Worm (Caenorhabditis elegans) whole organism, L1 larva: ENCODE results near the gene T26A5.2.
A peak's percentile ranks its signal among the peaks of the same experiment; 100 is the strongest.

ENCODE experiments used
- F16B12.6 ChIP-seq: fragments of 150-350 bp; optimal IDR thresholded peaks from 2 replicates; lab custom pipeline; 2014; ENCODE audit warnings: missing biosample characterization, missing genetic modification characterization
- ama-1 ChIP-seq: fragments of 150-350 bp; optimal IDR thresholded peaks from 2 replicates; lab custom pipeline; 2014
- blmp-1 ChIP-seq: fragments of 150-350 bp; optimal IDR thresholded peaks from 2 replicates; lab custom pipeline; 2014; ENCODE audit warnings: missing biosample characterization, missing genetic modification characterization
- ceh-82 ChIP-seq, 3 experiments: fragments of 150-350 bp in 1 of 3; sonication (generic microtip) in 2 of 3; optimal IDR thresholded peaks; 2 replicates each; lab custom pipeline; 2014 to 2017; ENCODE audit warnings: missing biosample characterization in 3 of 3, missing genetic modification characterization in 3 of 3
- ceh-90 ChIP-seq: sonication (generic microtip); optimal IDR thresholded peaks from 2 replicates; lab custom pipeline; 2016; ENCODE audit warnings: missing genetic modification characterization, missing compliant biosample characterization
- ces-1 ChIP-seq: fragments of 150-350 bp; optimal IDR thresholded peaks from 2 replicates; lab custom pipeline; 2014; ENCODE audit warnings: missing biosample characterization, missing genetic modification reagents, missing genetic modification characterization
- dpl-1 ChIP-seq, 3 experiments: fragments of 150-350 bp in 2 of 3; sonication (generic microtip) in 1 of 3; optimal IDR thresholded peaks; 2 replicates each; lab custom pipeline; 2014 to 2017; ENCODE audit warnings: missing biosample characterization in 3 of 3, missing genetic modification characterization in 3 of 3, missing genetic modification reagents in 3 of 3
- dsc-1 ChIP-seq: sonication (generic microtip); optimal IDR thresholded peaks from 2 replicates; lab custom pipeline; 2016; ENCODE audit warnings: mild to moderate bottlenecking, missing genetic modification characterization, missing compliant biosample characterization
- efl-1 ChIP-seq, 4 experiments: fragments of 150-350 bp; optimal IDR thresholded peaks in 3 of 4; peaks in 1 of 4; 1 replicate in 1 of 4; 2 replicates in 3 of 4; lab custom pipeline; 2014; ENCODE audit warnings: missing biosample characterization in 2 of 4, missing genetic modification characterization in 2 of 4, missing genetic modification reagents in 2 of 4
- elt-2 ChIP-seq: sonication (generic microtip); optimal IDR thresholded peaks from 2 replicates; lab custom pipeline; 2016; ENCODE audit warnings: missing genetic modification characterization, mild to moderate bottlenecking, inconsistent platforms, missing compliant biosample characterization, missing genetic modification reagents
- elt-3 ChIP-seq, 6 experiments: fragments of 150-350 bp in 1 of 6; sonication (generic microtip); optimal IDR thresholded peaks; 2 replicates each; lab custom pipeline; 2017 to 2018; ENCODE audit warnings: missing biosample characterization in 6 of 6, missing genetic modification characterization in 6 of 6, inconsistent platforms in 1 of 6
- fkh-10 ChIP-seq: sonication (generic microtip); optimal IDR thresholded peaks from 2 replicates; lab custom pipeline; 2017; ENCODE audit warnings: missing biosample characterization, missing genetic modification reagents, missing genetic modification characterization
- fkh-4 ChIP-seq: sonication (generic microtip); optimal IDR thresholded peaks from 2 replicates; lab custom pipeline; 2016; ENCODE audit warnings: missing compliant biosample characterization, missing genetic modification characterization, borderline replicate concordance
- fkh-8 ChIP-seq: sonication (generic microtip); optimal IDR thresholded peaks from 2 replicates; lab custom pipeline; 2016; ENCODE audit warnings: mild to moderate bottlenecking, missing genetic modification characterization, missing compliant biosample characterization
- hpl-2 ChIP-seq: fragments of 150-350 bp; optimal IDR thresholded peaks from 2 replicates; lab custom pipeline; 2014; ENCODE audit warnings: missing biosample characterization, missing genetic modification reagents, missing genetic modification characterization
- irx-1 ChIP-seq: sonication (generic microtip); optimal IDR thresholded peaks from 2 replicates; lab custom pipeline; 2016; ENCODE audit warnings: missing genetic modification characterization, missing compliant biosample characterization
- jun-1 ChIP-seq: fragments of 150-350 bp; optimal IDR thresholded peaks from 2 replicates; lab custom pipeline; 2014; ENCODE audit warnings: missing biosample characterization, missing genetic modification reagents, missing genetic modification characterization
- lin-13 ChIP-seq: fragments of 150-350 bp; optimal IDR thresholded peaks from 2 replicates; lab custom pipeline; 2014; ENCODE audit warnings: missing biosample characterization, missing genetic modification reagents, missing genetic modification characterization
- lin-15B ChIP-seq: fragments of 150-350 bp; sonication (generic microtip); optimal IDR thresholded peaks from 3 replicates; lab custom pipeline; 2014; ENCODE audit warnings: missing biosample characterization, missing genetic modification characterization
- lin-35 ChIP-seq, 2 experiments: fragments of 150-350 bp; optimal IDR thresholded peaks; 2 replicates each; lab custom pipeline; 2014; ENCODE audit warnings: missing biosample characterization in 2 of 2, missing genetic modification characterization in 2 of 2, missing genetic modification reagents in 2 of 2
- lin-39 ChIP-seq: fragments of 150-350 bp; optimal IDR thresholded peaks from 2 replicates; lab custom pipeline; 2014; ENCODE audit warnings: missing biosample characterization, missing genetic modification reagents, missing genetic modification characterization
- lir-3 ChIP-seq: sonication (generic microtip); optimal IDR thresholded peaks from 2 replicates; lab custom pipeline; 2016; ENCODE audit warnings: mild to moderate bottlenecking, missing genetic modification characterization, moderate library complexity, missing compliant biosample characterization; ENCODE audit not compliant: poor library complexity
- lsy-2 ChIP-seq, 2 experiments: fragments of 150-350 bp; optimal IDR thresholded peaks; 2 replicates each; lab custom pipeline; 2014; ENCODE audit warnings: missing biosample characterization in 2 of 2, missing genetic modification characterization in 2 of 2
- mdl-1 ChIP-seq, 2 experiments: fragments of 150-350 bp; optimal IDR thresholded peaks; 2 replicates each; lab custom pipeline; 2014 to 2017; ENCODE audit warnings: missing biosample characterization in 2 of 2, missing genetic modification characterization in 2 of 2, inconsistent platforms in 1 of 2
- mep-1 ChIP-seq: fragments of 150-350 bp; optimal IDR thresholded peaks from 2 replicates; lab custom pipeline; 2014; ENCODE audit warnings: missing biosample characterization, missing genetic modification characterization
- nhr-11 ChIP-seq: fragments of 150-350 bp; optimal IDR thresholded peaks from 2 replicates; lab custom pipeline; 2014; ENCODE audit warnings: missing biosample characterization, missing genetic modification characterization
- nhr-19 ChIP-seq: fragments of 200-800 bp; sonication (Bioruptor generic); conservative IDR thresholded peaks from 2 replicates; pipeline ENCODE4 v1.3.6; 2022; ENCODE audit warnings: missing genetic modification characterization, missing compliant biosample characterization
- nhr-20 ChIP-seq: sonication (generic microtip); optimal IDR thresholded peaks from 2 replicates; lab custom pipeline; 2016; ENCODE audit warnings: mild to moderate bottlenecking, missing genetic modification characterization, missing compliant biosample characterization
- nhr-28 ChIP-seq: fragments of 150-350 bp; optimal IDR thresholded peaks from 2 replicates; lab custom pipeline; 2014; ENCODE audit warnings: missing biosample characterization, missing genetic modification characterization
- nhr-47 ChIP-seq: sonication (generic microtip); optimal IDR thresholded peaks from 2 replicates; lab custom pipeline; 2016; ENCODE audit warnings: mild to moderate bottlenecking, missing genetic modification characterization, moderate library complexity, missing compliant biosample characterization
- nhr-71 ChIP-seq: sonication (generic microtip); optimal IDR thresholded peaks from 2 replicates; lab custom pipeline; 2016; ENCODE audit warnings: mild to moderate bottlenecking, missing genetic modification characterization, moderate library complexity, missing compliant biosample characterization
- nhr-77 ChIP-seq: fragments of 150-350 bp; optimal IDR thresholded peaks from 2 replicates; lab custom pipeline; 2014; ENCODE audit warnings: missing biosample characterization, missing genetic modification characterization
- nhr-85 ChIP-seq: sonication (generic microtip); peaks from one replicate; lab custom pipeline; 2016; ENCODE audit warnings: missing genetic modification characterization, inconsistent platforms, missing compliant biosample characterization
- pag-3 ChIP-seq: sonication (generic microtip); optimal IDR thresholded peaks from 2 replicates; lab custom pipeline; 2017; ENCODE audit warnings: missing genetic modification characterization, mild to moderate bottlenecking, missing compliant biosample characterization, antibody characterized with exemption, borderline replicate concordance; ENCODE audit not compliant: insufficient read depth
- rnt-1 ChIP-seq: sonication (generic microtip); optimal IDR thresholded peaks from 2 replicates; lab custom pipeline; 2016; ENCODE audit warnings: mild to moderate bottlenecking, missing genetic modification characterization, moderate library complexity, missing compliant biosample characterization
- snu-23 ChIP-seq: sonication (generic microtip); optimal IDR thresholded peaks from 2 replicates; lab custom pipeline; 2016; ENCODE audit warnings: missing genetic modification characterization, missing compliant biosample characterization
- sptf-1 ChIP-seq: fragments of 150-350 bp; optimal IDR thresholded peaks from 2 replicates; lab custom pipeline; 2014; ENCODE audit warnings: missing biosample characterization, missing genetic modification characterization
- sup-37 ChIP-seq: fragments of 200-800 bp; sonication (Bioruptor generic); optimal IDR thresholded peaks from 2 replicates; lab custom pipeline; 2018; ENCODE audit warnings: mild to moderate bottlenecking, missing genetic modification characterization, missing compliant biosample characterization
- unc-130 ChIP-seq: fragments of 150-350 bp; optimal IDR thresholded peaks from 2 replicates; lab custom pipeline; 2017; ENCODE audit warnings: missing biosample characterization, missing genetic modification characterization, inconsistent platforms
- unc-86 ChIP-seq: sonication (generic microtip); optimal IDR thresholded peaks from 2 replicates; lab custom pipeline; 2016; ENCODE audit warnings: missing genetic modification characterization, missing compliant biosample characterization
- unc-98 ChIP-seq: fragments of 200-800 bp; sonication (Bioruptor generic); IDR thresholded peaks from 2 replicates; pipeline ENCODE4 v1.3.6; 2022; ENCODE audit warnings: missing genetic modification characterization, missing compliant biosample characterization
- xbp-1 ChIP-seq: sonication (generic microtip); optimal IDR thresholded peaks from 2 replicates; lab custom pipeline; 2016; ENCODE audit warnings: missing genetic modification characterization, missing compliant biosample characterization
- ztf-11 ChIP-seq, 2 experiments: sonication (generic microtip); optimal IDR thresholded peaks; 2 replicates each; lab custom pipeline; 2016 to 2017; ENCODE audit warnings: missing genetic modification characterization in 2 of 2, missing biosample characterization in 1 of 2, missing compliant biosample characterization in 1 of 2

Gene T26A5.2

DNA sequence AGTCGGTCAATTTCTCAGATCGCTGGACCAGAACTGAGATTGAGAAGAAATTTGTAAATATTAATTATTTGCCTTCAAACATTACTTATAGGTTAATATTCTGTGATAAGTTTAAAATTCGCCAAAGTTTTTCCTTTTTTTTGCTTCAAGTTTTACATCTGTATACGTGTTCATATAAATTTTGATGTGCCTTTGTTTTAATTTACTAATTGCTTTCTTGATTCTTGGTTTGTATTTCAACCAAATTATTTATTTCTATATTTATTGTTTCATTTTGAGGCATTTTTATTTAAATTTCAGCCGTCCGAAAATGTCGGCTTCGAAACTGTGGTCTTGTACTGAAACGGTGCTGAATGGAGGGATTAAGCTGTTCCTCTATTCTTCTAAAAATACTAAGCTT lies 30.8 kb upstream of the T26A5.2 start, which contains the start of gene C05D11.1:
Gene C05D11.1, plus strand, starts transcription at position 301 of the 400 bp plus-strand sequence.
- TF ChIP-seq lir-3 (tag; lab: Kevin White, UChicago) (no peak), ztf-11 (tag; optimal IDR thresholded peaks at IDR 0.05; lab: Kevin White, UChicago) (no peak), lin-39 (tag; lab: Kevin White, UChicago) (no peak), pag-3 (no peak), mep-1 (tag; lab: Kevin White, UChicago) (no peak), ama-1 (lab: Kevin White, UChicago) (no peak)

DNA sequence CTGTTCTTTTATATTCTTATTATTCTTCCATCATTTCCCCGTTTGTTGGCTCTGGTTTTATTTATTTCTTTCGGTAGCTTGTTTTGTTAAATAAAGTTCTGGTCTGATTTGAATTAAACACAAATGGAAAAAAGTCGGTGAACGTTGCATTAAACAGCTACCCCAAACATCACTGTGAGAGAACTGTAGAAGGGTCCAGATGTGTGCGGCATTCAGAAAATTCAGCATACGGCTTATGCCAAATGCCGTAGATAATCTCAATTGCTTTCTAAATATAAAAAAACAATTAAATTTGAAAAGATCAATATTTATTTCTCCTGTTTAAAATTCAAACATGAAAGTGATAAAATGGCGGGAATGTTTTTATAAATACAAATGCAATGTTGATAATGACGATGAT lies 27.3 kb upstream of the T26A5.2 start:
- no peak for TF ChIP-seq mep-1 (tag; lab: Kevin White, UChicago)
- no peak for TF ChIP-seq hpl-2 (GFP tag; lab: Kevin White, UChicago)
- no peak for TF ChIP-seq lsy-2 (tag; optimal IDR thresholded peaks at IDR 0.05; lab: Kevin White, UChicago)
- no peak for TF ChIP-seq nhr-77 (tag; lab: Kevin White, UChicago)
- TF ChIP-seq lin-15B (tag; lab: Kevin White, UChicago): no peak
- TF ChIP-seq efl-1 (optimal IDR thresholded peaks at IDR 0.05; lab: Kevin White, UChicago): no peak
- no peak for TF ChIP-seq efl-1 (GFP tag; optimal IDR thresholded peaks at IDR 0.05 in 1 of 2; lab: Kevin White, UChicago)

DNA sequence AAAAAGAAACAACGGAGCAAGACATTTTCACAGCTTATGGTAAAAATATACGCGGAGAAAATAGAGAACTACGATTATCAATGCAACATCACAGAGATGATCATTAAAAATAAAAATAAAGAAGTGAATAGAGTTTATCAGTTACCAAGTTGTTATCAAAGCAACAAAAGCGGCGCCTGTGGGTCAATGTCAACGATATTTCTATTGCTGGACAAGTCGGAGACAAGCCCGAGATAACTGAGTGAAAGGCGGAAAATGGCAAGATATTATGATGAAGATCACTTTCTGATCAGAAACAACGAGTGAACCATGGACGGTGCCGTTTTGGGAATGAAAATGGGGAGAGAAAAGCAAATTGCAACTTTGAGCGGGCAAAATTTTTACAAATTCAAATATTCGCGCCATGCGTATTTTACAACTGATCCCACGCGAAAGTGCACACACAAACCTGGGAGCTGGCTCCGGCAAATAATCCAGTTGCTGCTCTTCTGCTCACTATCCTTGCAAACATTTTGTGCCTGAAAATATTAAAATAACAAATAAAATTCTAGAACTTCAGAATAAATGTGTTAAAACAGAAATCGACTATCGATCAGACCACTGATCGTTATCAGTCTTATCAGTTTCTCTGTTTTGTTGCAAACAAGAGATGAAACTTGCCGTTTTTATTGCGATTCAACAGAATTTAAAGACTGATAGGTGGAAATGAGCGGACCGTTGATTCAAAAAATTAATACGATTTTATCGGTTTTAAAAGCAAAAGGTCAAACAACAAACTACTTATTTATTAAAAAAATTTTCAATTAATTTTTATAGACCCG lies 24.6 kb upstream of the T26A5.2 start, which contains the start of gene mel-32:
Gene mel-32, minus strand, starts transcription at position 696 of the 821 bp plus-strand sequence.
- TF ChIP-seq lin-35 (GFP tag; optimal IDR thresholded peaks at IDR 0.05; lab: Kevin White, UChicago): peak; percentile 65 to 76
- no peak for TF ChIP-seq unc-86
- peak; percentile 26 for TF ChIP-seq snu-23 (GFP tag; lab: Kevin White, UChicago)
- TF ChIP-seq fkh-10: no peak
- TF ChIP-seq lsy-2 (tag; optimal IDR thresholded peaks at IDR 0.05; lab: Kevin White, UChicago): peak in 1 of 2 experiments; percentile 55
- peak; percentile 81 to 84 for TF ChIP-seq efl-1 (optimal IDR thresholded peaks at IDR 0.05; lab: Kevin White, UChicago)
- TF ChIP-seq efl-1 (GFP tag; optimal IDR thresholded peaks at IDR 0.05 in 1 of 2; lab: Kevin White, UChicago): peak; percentile 84 to 98
- TF ChIP-seq nhr-71: peak; percentile 41
- TF ChIP-seq elt-3 (tag; optimal IDR thresholded peaks at IDR 0.05; lab: Kevin White, UChicago): peak in 1 of 6 experiments; percentile 67
- TF ChIP-seq lin-13 (GFP tag; lab: Kevin White, UChicago): peak; percentile 1
- TF ChIP-seq nhr-85 (tag; lab: Kevin White, UChicago): peak; percentile 12
- no peak for TF ChIP-seq sup-37
- TF ChIP-seq nhr-20 (tag; lab: Kevin White, UChicago): peak; percentile 36
- TF ChIP-seq rnt-1: peak; percentile 37
- TF ChIP-seq blmp-1: peak; percentile 84
- TF ChIP-seq elt-2 (tag; lab: Kevin White, UChicago): peak; percentile 51
- TF ChIP-seq nhr-28 (tag; lab: Kevin White, UChicago): no peak
- no peak for TF ChIP-seq dsc-1
- TF ChIP-seq dpl-1 (GFP tag; optimal IDR thresholded peaks at IDR 0.05; lab: Kevin White, UChicago): peak; percentile 71 to 83 (median 75)
- peak; percentile 38 for TF ChIP-seq nhr-19 (GFP tag; lab: Robert Waterston, UW)
- peak; percentile 76 for TF ChIP-seq F16B12.6 (tag; lab: Kevin White, UChicago)
- peak; percentile 20 for TF ChIP-seq nhr-47 (tag; lab: Kevin White, UChicago)
- peak in 1 of 3 experiments; percentile 15 for TF ChIP-seq ceh-82 (tag; optimal IDR thresholded peaks at IDR 0.05; lab: Kevin White, UChicago)

ce11 chrIII:6444335-6444734 lies 22.8 kb upstream of the T26A5.2 start, which contains the start of gene C05D11.13:
Gene C05D11.13, minus strand, starts transcription at chrIII:6444586.
- peak in 2 of 3 experiments; percentile 9 to 47 for TF ChIP-seq dpl-1 (GFP tag; optimal IDR thresholded peaks at IDR 0.05; lab: Kevin White, UChicago)
- no peak for TF ChIP-seq fkh-4 (tag; lab: Kevin White, UChicago)
- TF ChIP-seq ceh-90: no peak
- TF ChIP-seq nhr-20 (tag; lab: Kevin White, UChicago): peak; percentile 34
- peak; percentile 9 for TF ChIP-seq xbp-1
- TF ChIP-seq snu-23 (GFP tag; lab: Kevin White, UChicago): peak; percentile 56
- TF ChIP-seq rnt-1: peak; percentile 26
- peak in 1 of 2 experiments; percentile 23 for TF ChIP-seq mdl-1 (tag; optimal IDR thresholded peaks at IDR 0.05; lab: Kevin White, UChicago)
- TF ChIP-seq ces-1: no peak
- peak; percentile 49 to 87 for TF ChIP-seq lsy-2 (tag; optimal IDR thresholded peaks at IDR 0.05; lab: Kevin White, UChicago)
- peak; percentile 8 for TF ChIP-seq jun-1 (tag; lab: Kevin White, UChicago)
- TF ChIP-seq nhr-11 (tag; lab: Kevin White, UChicago): no peak
- TF ChIP-seq fkh-10: no peak
- peak; percentile 17 for TF ChIP-seq irx-1 (tag; lab: Kevin White, UChicago)
- TF ChIP-seq unc-130 (tag; lab: Kevin White, UChicago): peak; percentile 68
- peak; percentile 53 for TF ChIP-seq blmp-1
- TF ChIP-seq sup-37: no peak
- TF ChIP-seq unc-98 (GFP tag; lab: Robert Waterston, UW): no peak
- TF ChIP-seq mep-1 (tag; lab: Kevin White, UChicago): peak; percentile 78
- no peak for TF ChIP-seq sptf-1 (tag; lab: Kevin White, UChicago)
- no peak for TF ChIP-seq fkh-8 (tag; lab: Kevin White, UChicago)
- peak; percentile 24 to 54 for TF ChIP-seq lin-35 (GFP tag; optimal IDR thresholded peaks at IDR 0.05; lab: Kevin White, UChicago)
